Fruit fly (Drosophila melanogaster): ENCODE data around the gene CG46458.

- no peak for TF ChIP-seq Rel (GFP tag; optimal IDR thresholded peaks at IDR 0.05)
- no peak for TF ChIP-seq Rel (tag; optimal IDR thresholded peaks at IDR 0.05)
- no peak for TF ChIP-seq Abd-B (GFP tag; optimal IDR thresholded peaks at IDR 0.05)
- no peak for TF ChIP-seq usp (GFP tag; optimal IDR thresholded peaks at IDR 0.05)
- TF ChIP-seq fru (GFP tag; optimal IDR thresholded peaks at IDR 0.05), result no peak
- TF ChIP-seq HLH106 (tag; optimal IDR thresholded peaks at IDR 0.05), result no peak
- TF ChIP-seq rgr (GFP tag; optimal IDR thresholded peaks at IDR 0.05), result no peak
- no peak for TF ChIP-seq brk (GFP tag; optimal IDR thresholded peaks at IDR 0.05)
These were observed 38.8 kb upstream of the CG46458 start for dm6 chr3R:6996926-6997325.

Data from whole organism, wandering third instar larva.